Fruit fly (Drosophila melanogaster) whole organism, pupa: ENCODE measurements around the gene CG43998.

Source experiments
- CG10348 ChIP-seq: fragments of 200-800 bp; sonication (Bioruptor generic); IDR thresholded peaks from 2 replicates; pipeline ENCODE4 v1.3.6; 2022; ENCODE audit warnings: missing biosample characterization, missing genetic modification characterization
- CG12605 ChIP-seq: fragments of 200-800 bp; sonication (Bioruptor generic); IDR thresholded peaks from 2 replicates; pipeline ENCODE4 v1.3.6; 2022; ENCODE audit warnings: missing biosample characterization, missing genetic modification characterization
- CG13204 ChIP-seq: fragments of 200-800 bp; sonication (Bioruptor generic); optimal IDR thresholded peaks from 2 replicates; lab custom pipeline; 2018; ENCODE audit warnings: missing biosample characterization, mild to moderate bottlenecking, missing genetic modification characterization, moderate library complexity
- CG14655 ChIP-seq: fragments of 200-800 bp; sonication (Bioruptor generic); optimal IDR thresholded peaks from 3 replicates; lab custom pipeline; 2017; ENCODE audit warnings: mild to moderate bottlenecking, missing biosample characterization, missing genetic modification reagents, missing genetic modification characterization
- CG15710 ChIP-seq: fragments of 200-800 bp; sonication (Bioruptor generic); optimal IDR thresholded peaks from 2 replicates; lab custom pipeline; 2018; ENCODE audit warnings: missing biosample characterization, mild to moderate bottlenecking, missing genetic modification characterization, moderate library complexity
- CG17806 ChIP-seq: fragments of 200-800 bp; sonication (Bioruptor generic); optimal IDR thresholded peaks from 2 replicates; lab custom pipeline; 2018; ENCODE audit warnings: missing biosample characterization, mild to moderate bottlenecking, missing genetic modification characterization, moderate library complexity
- CG32121 ChIP-seq: fragments of 200-800 bp; sonication (Bioruptor generic); IDR thresholded peaks from 2 replicates; pipeline ENCODE4 v1.3.6; 2022; ENCODE audit warnings: missing biosample characterization, missing genetic modification characterization
- CG34367 ChIP-seq: fragments of 200-800 bp; sonication (Bioruptor generic); optimal IDR thresholded peaks from 2 replicates; lab custom pipeline; 2018; ENCODE audit warnings: missing biosample characterization, mild to moderate bottlenecking, missing genetic modification characterization
- CG4496 ChIP-seq: fragments of 200-800 bp; sonication (Bioruptor generic); IDR thresholded peaks from 3 replicates; pipeline ENCODE4 v1.3.6; 2022; ENCODE audit warnings: missing biosample characterization, missing genetic modification characterization
- CG8159 ChIP-seq: fragments of 200-800 bp; sonication (Bioruptor generic); optimal IDR thresholded peaks from 3 replicates; lab custom pipeline; 2018; ENCODE audit warnings: missing biosample characterization, mild to moderate bottlenecking, missing genetic modification characterization, moderate library complexity
- CG8301 ChIP-seq: fragments of 200-800 bp; sonication (Bioruptor generic); optimal IDR thresholded peaks from 2 replicates; lab custom pipeline; 2018; ENCODE audit warnings: missing biosample characterization, mild to moderate bottlenecking, missing genetic modification characterization
- CG9948 ChIP-seq: fragments of 200-800 bp; sonication (Bioruptor generic); optimal IDR thresholded peaks from 2 replicates; lab custom pipeline; 2018; ENCODE audit warnings: missing biosample characterization, mild to moderate bottlenecking, missing genetic modification characterization, moderate library complexity
- D1 ChIP-seq: fragments of 200-800 bp; sonication (Bioruptor generic); optimal IDR thresholded peaks from 2 replicates; lab custom pipeline; 2018; ENCODE audit warnings: missing biosample characterization, mild to moderate bottlenecking, missing genetic modification characterization, moderate library complexity
- EcR ChIP-seq: fragments of 200-800 bp; sonication (Bioruptor generic); optimal IDR thresholded peaks from 3 replicates; lab custom pipeline; 2019; ENCODE audit warnings: missing biosample characterization, missing genetic modification characterization, mild to moderate bottlenecking, moderate library complexity, missing genetic modification reagents
- Ets98B ChIP-seq: fragments of 200-800 bp; sonication (Bioruptor generic); IDR thresholded peaks from 2 replicates; pipeline ENCODE4 v1.3.6; 2022; ENCODE audit warnings: missing biosample characterization, missing genetic modification characterization
- Pif1A ChIP-seq: fragments of 200-800 bp; sonication (Bioruptor generic); optimal IDR thresholded peaks from 3 replicates; lab custom pipeline; 2016; ENCODE audit warnings: missing biosample characterization, missing genetic modification characterization
- Pif1B ChIP-seq: fragments of 200-800 bp; sonication (Bioruptor generic); optimal IDR thresholded peaks from 3 replicates; lab custom pipeline; 2016; ENCODE audit warnings: missing biosample characterization, missing genetic modification characterization
- Snoo ChIP-seq: fragments of 200-800 bp; sonication (Bioruptor generic); optimal IDR thresholded peaks from 3 replicates; lab custom pipeline; 2017; ENCODE audit warnings: missing biosample characterization, mild to moderate bottlenecking, missing genetic modification characterization, inconsistent platforms
- fd96Ca ChIP-seq: fragments of 200-800 bp; sonication (Bioruptor generic); IDR thresholded peaks from 3 replicates; pipeline ENCODE4 v1.3.6; 2022; ENCODE audit warnings: missing biosample characterization, missing genetic modification characterization
- gl ChIP-seq: fragments of 200-800 bp; sonication (Bioruptor generic); optimal IDR thresholded peaks from 2 replicates; lab custom pipeline; 2018; ENCODE audit warnings: missing biosample characterization, mild to moderate bottlenecking, missing genetic modification characterization
- rn ChIP-seq: fragments of 200-800 bp; sonication (Bioruptor generic); IDR thresholded peaks from 2 replicates; pipeline ENCODE4 v1.3.6; 2022; ENCODE audit warnings: missing biosample characterization, missing genetic modification characterization

Gene CG43998

dm6 chr3R:23914415-23915041 is 14.3 kb downstream of the CG43998 start:
- no peak for TF ChIP-seq CG8301 (tag; lab: Kevin White, UChicago)
- TF ChIP-seq Ets98B (GFP tag; lab: Robert Waterston, UW), result no peak
- TF ChIP-seq fd96Ca (GFP tag; lab: Robert Waterston, UW), result no peak
- no peak for TF ChIP-seq Pif1A (GFP tag; lab: Kevin White, UChicago)
- TF ChIP-seq CG10348 (GFP tag; lab: Robert Waterston, UW), result no peak
- TF ChIP-seq D1 (tag; lab: Kevin White, UChicago), result no peak
- no peak for TF ChIP-seq gl (tag; lab: Kevin White, UChicago)
- no peak for TF ChIP-seq CG32121 (GFP tag; lab: Robert Waterston, UW)
- no peak for TF ChIP-seq EcR (GFP tag; lab: Kevin White, UChicago)
- TF ChIP-seq CG13204 (GFP tag; lab: Kevin White, UChicago), result no peak
- TF ChIP-seq CG17806 (tag; lab: Kevin White, UChicago), result no peak
- no peak for TF ChIP-seq CG34367
- TF ChIP-seq CG15710 (tag; lab: Kevin White, UChicago), result no peak
- TF ChIP-seq CG8159, result no peak
- TF ChIP-seq CG12605 (GFP tag; lab: Robert Waterston, UW), result no peak
- no peak for TF ChIP-seq CG14655 (GFP tag; lab: Kevin White, UChicago)
- TF ChIP-seq Pif1B, result no peak
- no peak for TF ChIP-seq rn
- no peak for TF ChIP-seq Snoo (tag; lab: Kevin White, UChicago)

DNA sequence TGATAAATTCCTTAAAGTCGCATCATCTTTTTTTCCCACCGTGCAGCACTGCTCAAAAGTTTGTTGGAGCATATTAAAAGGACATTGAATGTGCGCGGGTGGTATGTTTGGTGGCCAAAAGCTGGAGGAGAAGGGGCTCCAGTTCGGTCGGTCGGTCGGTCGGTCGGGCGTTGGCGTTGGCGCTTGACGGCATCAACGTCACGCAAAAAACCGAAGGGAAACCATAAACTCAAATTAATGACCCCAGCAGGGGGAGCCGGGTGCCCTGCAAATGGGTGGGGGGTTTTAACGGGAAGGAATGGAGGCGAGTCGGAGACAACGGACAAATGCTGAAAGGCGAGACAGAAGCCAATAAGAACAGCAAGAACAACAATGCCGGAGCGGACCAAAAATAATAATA is 16.5 kb downstream of the CG43998 start:
- TF ChIP-seq CG32121 (GFP tag; lab: Robert Waterston, UW) (no peak), Pif1B (no peak), fd96Ca (GFP tag; lab: Robert Waterston, UW) (no peak), rn (no peak), CG9948 (tag; lab: Kevin White, UChicago) (no peak), CG8159 (no peak), EcR (GFP tag; lab: Kevin White, UChicago) (peak; percentile 36), CG4496 (GFP tag; lab: Robert Waterston, UW) (no peak), Pif1A (GFP tag; lab: Kevin White, UChicago) (no peak), CG12605 (GFP tag; lab: Robert Waterston, UW) (no peak), D1 (tag; lab: Kevin White, UChicago) (no peak), CG17806 (tag; lab: Kevin White, UChicago) (no peak), gl (tag; lab: Kevin White, UChicago) (no peak), CG13204 (GFP tag; lab: Kevin White, UChicago) (peak; percentile 45)

dm6 chr3R:23911073-23911690 is 17.6 kb downstream of the CG43998 start:
- TF ChIP-seq Pif1B, result no peak
- TF ChIP-seq Snoo (tag; lab: Kevin White, UChicago), result no peak
- no peak for TF ChIP-seq fd96Ca (GFP tag; lab: Robert Waterston, UW)
- TF ChIP-seq EcR (GFP tag; lab: Kevin White, UChicago), result peak; percentile 77
- TF ChIP-seq CG34367, result no peak
- TF ChIP-seq, all 21 proteins: peak for 1

- TF ChIP-seq CG10348 (GFP tag; lab: Robert Waterston, UW), result no peak
- TF ChIP-seq CG8159, result no peak
- no peak for TF ChIP-seq CG13204 (GFP tag; lab: Kevin White, UChicago)
- TF ChIP-seq CG4496 (GFP tag; lab: Robert Waterston, UW), result peak; percentile 51; the same call in 2 of the 3 replicates
- peak; percentile 58 for TF ChIP-seq Ets98B (GFP tag; lab: Robert Waterston, UW)
- TF ChIP-seq CG15710 (tag; lab: Kevin White, UChicago), result no peak
- peak; percentile 11 for TF ChIP-seq CG8301 (tag; lab: Kevin White, UChicago)
- peak; percentile 27 for TF ChIP-seq CG14655 (GFP tag; lab: Kevin White, UChicago)
- peak; percentile 11 for TF ChIP-seq Pif1A (GFP tag; lab: Kevin White, UChicago)
- no peak for TF ChIP-seq Snoo (tag; lab: Kevin White, UChicago)
- TF ChIP-seq gl (tag; lab: Kevin White, UChicago), result no peak
- no peak for TF ChIP-seq fd96Ca (GFP tag; lab: Robert Waterston, UW)
- no peak for TF ChIP-seq D1 (tag; lab: Kevin White, UChicago)
Measured at dm6 chr3R:23910260-23910887, 18.4 kb downstream of the CG43998 start.

dm6 chr3R:23909347-23909862 is 19.4 kb downstream of the CG43998 start:
- TF ChIP-seq CG14655 (GFP tag; lab: Kevin White, UChicago) (no peak), CG17806 (tag; lab: Kevin White, UChicago) (peak; percentile 74), Pif1A (GFP tag; lab: Kevin White, UChicago) (peak; percentile 82), Snoo (tag; lab: Kevin White, UChicago) (peak; percentile 76), CG8159 (peak; percentile 86), CG34367 (peak; percentile 67), CG13204 (GFP tag; lab: Kevin White, UChicago) (peak; percentile 68), D1 (tag; lab: Kevin White, UChicago) (no peak), gl (tag; lab: Kevin White, UChicago) (peak; percentile 32), CG10348 (GFP tag; lab: Robert Waterston, UW) (no peak), EcR (GFP tag; lab: Kevin White, UChicago) (peak; percentile 78), fd96Ca (GFP tag; lab: Robert Waterston, UW) (no peak), CG12605 (GFP tag; lab: Robert Waterston, UW) (no peak), Ets98B (GFP tag; lab: Robert Waterston, UW) (no peak), CG8301 (tag; lab: Kevin White, UChicago) (no peak), CG15710 (tag; lab: Kevin White, UChicago) (peak; percentile 86), Pif1B (peak; percentile 63), CG32121 (GFP tag; lab: Robert Waterston, UW) (no peak), CG9948 (tag; lab: Kevin White, UChicago) (peak; percentile 69), rn (no peak)
